Worm (Caenorhabditis elegans) whole organism, L4 larva: Measurements from ENCODE around the gene nfu-1.
A peak's percentile ranks its signal among the peaks of the same experiment; 100 is the strongest.

ENCODE experiments used
- F37D6.2 ChIP-seq: sonication (generic microtip); optimal IDR thresholded peaks from 2 replicates; lab custom pipeline; 2016; ENCODE audit warnings: mild to moderate bottlenecking, missing genetic modification characterization, missing compliant biosample characterization
- T26A8.4 ChIP-seq: fragments of 200-800 bp; sonication (Bioruptor generic); IDR thresholded peaks from 2 replicates; pipeline ENCODE4 v1.3.6; 2022; ENCODE audit warnings: missing genetic modification characterization, missing compliant biosample characterization
- aha-1 ChIP-seq: fragments of 150-350 bp; peaks from one replicate; lab custom pipeline; 2014; ENCODE audit warnings: missing biosample characterization, missing genetic modification characterization
- aly-2 ChIP-seq: sonication (generic microtip); optimal IDR thresholded peaks from 2 replicates; lab custom pipeline; 2018; ENCODE audit warnings: missing biosample characterization, missing genetic modification characterization
- ceh-32 ChIP-seq: sonication (generic microtip); optimal IDR thresholded peaks from 2 replicates; lab custom pipeline; 2016; ENCODE audit warnings: mild to moderate bottlenecking, missing genetic modification characterization, missing compliant biosample characterization; ENCODE audit not compliant: poor library complexity
- ceh-44 ChIP-seq: fragments of 200-800 bp; sonication (Bioruptor generic); IDR thresholded peaks from 2 replicates; pipeline ENCODE4 v1.3.6; 2022; ENCODE audit warnings: missing genetic modification reagents, missing genetic modification characterization, missing compliant biosample characterization
- ceh-62 ChIP-seq: sonication (generic microtip); optimal IDR thresholded peaks from 2 replicates; lab custom pipeline; 2017; ENCODE audit warnings: missing biosample characterization, missing genetic modification characterization
- ces-1 ChIP-seq: fragments of 150-350 bp; sonication (generic microtip); optimal IDR thresholded peaks from 4 replicates; lab custom pipeline; 2014; ENCODE audit warnings: missing biosample characterization, missing genetic modification reagents, missing genetic modification characterization
- ctbp-1 ChIP-seq: fragments of 200-800 bp; sonication (Bioruptor generic); IDR thresholded peaks from 2 replicates; pipeline ENCODE4 v1.3.6; 2022; ENCODE audit warnings: missing genetic modification reagents, missing genetic modification characterization, missing compliant biosample characterization
- daf-12 ChIP-seq: fragments of 150-350 bp; optimal IDR thresholded peaks from 2 replicates; lab custom pipeline; 2014; ENCODE audit warnings: missing biosample characterization, missing genetic modification reagents, missing genetic modification characterization
- dmd-6 ChIP-seq: fragments of 200-800 bp; sonication (Bioruptor generic); IDR thresholded peaks from 2 replicates; pipeline ENCODE4 v1.3.6; 2022; ENCODE audit warnings: missing genetic modification reagents, missing genetic modification characterization, missing compliant biosample characterization
- dpl-1 ChIP-seq: fragments of 150-350 bp; optimal IDR thresholded peaks from 2 replicates; lab custom pipeline; 2014; ENCODE audit warnings: missing biosample characterization, missing genetic modification reagents, missing genetic modification characterization
- fkh-10 ChIP-seq: fragments of 150-350 bp; optimal IDR thresholded peaks from 2 replicates; lab custom pipeline; 2014; ENCODE audit warnings: missing biosample characterization, missing genetic modification reagents, missing genetic modification characterization
- gei-8 ChIP-seq: fragments of 200-800 bp; sonication (Bioruptor generic); optimal IDR thresholded peaks from 2 replicates; lab custom pipeline; 2018; ENCODE audit warnings: mild to moderate bottlenecking, missing genetic modification characterization, missing compliant biosample characterization
- hif-1 ChIP-seq, 2 experiments: sonication (generic microtip); optimal IDR thresholded peaks; 2 replicates each; lab custom pipeline; 2016 to 2017; ENCODE audit warnings: missing compliant biosample characterization in 2 of 2, missing genetic modification characterization in 2 of 2, missing genetic modification reagents in 2 of 2, missing genotype in 2 of 2, mild to moderate bottlenecking in 1 of 2
- hlh-30 ChIP-seq: sonication (generic microtip); optimal IDR thresholded peaks from 2 replicates; lab custom pipeline; 2017; ENCODE audit warnings: antibody characterized with exemption, mild to moderate bottlenecking, missing genetic modification characterization, missing compliant biosample characterization; ENCODE audit not compliant: insufficient read depth
- hmg-1.1 ChIP-seq: fragments of 200-800 bp; sonication (Bioruptor generic); IDR thresholded peaks from 2 replicates; pipeline ENCODE4 v1.3.6; 2022; ENCODE audit warnings: missing genetic modification reagents, missing genetic modification characterization, missing compliant biosample characterization
- lim-7 ChIP-seq: fragments of 200-800 bp; sonication (Bioruptor generic); IDR thresholded peaks from 2 replicates; pipeline ENCODE4 v1.3.6; 2022; ENCODE audit warnings: missing genetic modification characterization, missing compliant biosample characterization
- lin-15B ChIP-seq: fragments of 150-350 bp; sonication (generic microtip); optimal IDR thresholded peaks from 3 replicates; lab custom pipeline; 2014; ENCODE audit warnings: missing biosample characterization, missing genetic modification characterization
- lin-38 ChIP-seq: fragments of 200-800 bp; sonication (Bioruptor generic); IDR thresholded peaks from 2 replicates; pipeline ENCODE4 v1.3.6; 2022; ENCODE audit warnings: missing genetic modification reagents, missing genetic modification characterization, missing compliant biosample characterization
- lsy-2 ChIP-seq, 2 experiments: fragments of 150-350 bp in 1 of 2; sonication (generic microtip) in 1 of 2; optimal IDR thresholded peaks; 2 replicates each; lab custom pipeline; 2014 to 2017; ENCODE audit warnings: missing biosample characterization in 2 of 2, missing genetic modification characterization in 2 of 2
- mep-1 ChIP-seq: fragments of 150-350 bp; sonication (generic microtip); optimal IDR thresholded peaks from 3 replicates; lab custom pipeline; 2014; ENCODE audit warnings: missing biosample characterization, missing genetic modification characterization
- mxl-2 ChIP-seq: fragments of 200-800 bp; sonication (Bioruptor generic); conservative IDR thresholded peaks from 2 replicates; pipeline ENCODE4 v1.3.6; 2022; ENCODE audit warnings: missing genetic modification reagents, missing genetic modification characterization, missing compliant biosample characterization
- mxl-3 ChIP-seq: fragments of 200-800 bp; sonication (Bioruptor generic); optimal IDR thresholded peaks from 2 replicates; lab custom pipeline; 2018; ENCODE audit warnings: mild to moderate bottlenecking, missing genetic modification characterization, missing compliant biosample characterization
- nhr-102 ChIP-seq: sonication (generic microtip); optimal IDR thresholded peaks from 2 replicates; lab custom pipeline; 2016; ENCODE audit warnings: mild to moderate bottlenecking, missing genetic modification characterization, moderate library complexity, missing compliant biosample characterization
- nhr-11 ChIP-seq: fragments of 150-350 bp; optimal IDR thresholded peaks from 2 replicates; lab custom pipeline; 2014; ENCODE audit warnings: missing biosample characterization, missing genetic modification characterization
- nhr-48 ChIP-seq: sonication (generic microtip); optimal IDR thresholded peaks from 2 replicates; lab custom pipeline; 2016; ENCODE audit warnings: mild to moderate bottlenecking, missing genetic modification characterization, missing compliant biosample characterization
- pha-4 ChIP-seq, 2 experiments: fragments of 150-350 bp in 1 of 2; fragments of 200-800 bp in 1 of 2; sonication (Bioruptor generic) in 1 of 2; IDR thresholded peaks in 1 of 2; optimal IDR thresholded peaks in 1 of 2; 2 replicates each; pipeline versions ENCODE4 v1.3.6 to Lab custom; 2014 to 2022; ENCODE audit warnings: missing genetic modification characterization in 2 of 2, missing genetic modification reagents in 2 of 2, missing biosample characterization in 1 of 2, missing compliant biosample characterization in 1 of 2
- rbr-2 ChIP-seq: sonication (generic microtip); optimal IDR thresholded peaks from 2 replicates; lab custom pipeline; 2016; ENCODE audit warnings: missing genotype, missing genetic modification characterization, missing compliant biosample characterization
- set-16 ChIP-seq: fragments of 200-800 bp; sonication (Bioruptor generic); IDR thresholded peaks from 2 replicates; pipeline ENCODE4 v1.3.6; 2022; ENCODE audit warnings: missing genetic modification reagents, missing genetic modification characterization, missing compliant biosample characterization
- skn-1 ChIP-seq: fragments of 150-350 bp; optimal IDR thresholded peaks from 2 replicates; lab custom pipeline; 2014; ENCODE audit warnings: missing biosample characterization, missing genetic modification characterization
- unc-62 ChIP-seq, 3 experiments: fragments of 150-350 bp in 1 of 3; sonication (generic microtip); optimal IDR thresholded peaks in 2 of 3; peaks in 1 of 3; 1 replicate in 1 of 3; 2 replicates in 2 of 3; lab custom pipeline; 2014 to 2017; ENCODE audit warnings: missing biosample characterization in 3 of 3, missing genetic modification characterization in 3 of 3, missing genetic modification reagents in 3 of 3, missing genotype in 1 of 3
- zag-1 ChIP-seq: fragments of 150-350 bp; optimal IDR thresholded peaks from 2 replicates; lab custom pipeline; 2014; ENCODE audit warnings: missing biosample characterization, missing genetic modification characterization

Gene nfu-1

ce11 chrIV:10396827-10397226, 9.6 kb downstream of the nfu-1 start:
- no peak for TF ChIP-seq nhr-102 (tag; lab: Kevin White, UChicago)
- peak; percentile 10 for TF ChIP-seq fkh-10 (GFP tag; lab: Kevin White, UChicago)
- no peak for TF ChIP-seq mxl-2 (GFP tag; lab: Robert Waterston, UW)
- TF ChIP-seq ces-1 (GFP tag; lab: Kevin White, UChicago) = peak; percentile 38
- TF ChIP-seq dpl-1 (GFP tag; lab: Kevin White, UChicago) = no peak

- TF ChIP-seq ctbp-1 (GFP tag; lab: Robert Waterston, UW) = 0 out of 2 replicates have a peak, but pooled peaks have one; percentile 22
- peak; percentile 95 for TF ChIP-seq aha-1 (tag; lab: Kevin White, UChicago)
- TF ChIP-seq skn-1 = no peak
- no peak for TF ChIP-seq ceh-62 (tag; lab: Kevin White, UChicago)
- peak; percentile 28 for TF ChIP-seq ces-1 (GFP tag; lab: Kevin White, UChicago)
- TF ChIP-seq hmg-1.1 = 0 out of 2 replicates have a peak, but pooled peaks have one; percentile 7
Measured at ce11 chrIV:10398244-10398643, 11.0 kb downstream of the nfu-1 start.

DNA sequence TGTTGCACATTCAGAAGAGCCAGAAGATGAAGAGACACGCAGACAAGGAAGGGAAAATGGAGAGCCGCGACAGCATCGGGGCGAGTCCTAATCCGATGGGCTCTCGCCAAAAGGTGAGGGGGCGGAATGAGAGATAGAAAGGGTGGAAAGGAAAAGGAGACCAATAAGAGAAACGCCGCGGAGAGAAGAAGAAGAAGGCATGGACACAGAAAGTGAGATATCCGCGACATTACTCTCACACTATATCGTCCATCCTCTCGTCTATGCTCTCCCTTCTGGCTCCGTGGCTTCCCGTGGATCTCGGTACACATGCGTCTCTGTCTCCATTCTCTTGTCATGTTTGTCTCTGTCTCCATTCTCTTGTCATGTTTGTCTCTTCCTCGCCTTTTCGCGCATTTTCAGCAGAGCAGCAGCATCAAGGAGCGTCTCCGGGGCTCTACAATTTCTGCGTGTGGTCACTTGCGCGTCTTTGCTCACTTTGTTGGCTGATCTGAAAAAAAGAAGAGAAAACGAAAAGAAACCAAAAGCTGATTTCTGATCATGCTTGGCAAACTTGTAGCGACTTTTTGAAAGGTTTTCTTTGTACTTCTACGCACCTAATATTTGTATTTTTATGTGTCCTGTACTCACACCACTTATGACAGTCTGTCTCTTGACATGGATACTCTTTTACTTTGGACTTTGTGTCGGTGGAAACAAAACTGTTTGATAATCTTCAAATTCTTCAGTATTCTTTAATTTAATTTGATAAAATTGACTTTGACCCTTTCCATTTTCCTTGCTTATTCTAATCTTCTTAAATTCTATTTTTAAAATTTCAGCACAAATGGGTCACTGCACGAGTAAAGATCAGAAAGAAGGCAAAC, 16.2 kb downstream of the nfu-1 start, which contains the start of gene gpa-7:
TSS of gene gpa-7 (plus strand) at position 816 of the 866 bp plus-strand sequence.
- TF ChIP-seq ctbp-1 (GFP tag; lab: Robert Waterston, UW) = peak; percentile 89
- peak; percentile 40 to 47 for TF ChIP-seq lsy-2 (tag; optimal IDR thresholded peaks at IDR 0.05; lab: Kevin White, UChicago)
- no peak for TF ChIP-seq pha-4 (GFP tag; IDR thresholded peaks at IDR 0.05; lab: Robert Waterston, UW)
- no peak for TF ChIP-seq pha-4 (tag; optimal IDR thresholded peaks at IDR 0.05; lab: Kevin White, UChicago)
- peak; percentile 57; the same call in 1 of the 2 replicates for TF ChIP-seq lim-7
- TF ChIP-seq aha-1 (tag; lab: Kevin White, UChicago) = peak; percentile 97
- TF ChIP-seq nhr-11 = peak; percentile 66
- TF ChIP-seq hmg-1.1 = peak; percentile 72
- peak; percentile 59 for TF ChIP-seq mep-1
- peak in 1 of 2 experiments; percentile 99 for TF ChIP-seq unc-62 (GFP tag; optimal IDR thresholded peaks at IDR 0.05 in 1 of 2; lab: Kevin White, UChicago)
- no peak for TF ChIP-seq unc-62 (tag; optimal IDR thresholded peaks at IDR 0.05; lab: Kevin White, UChicago)
- no peak for TF ChIP-seq mxl-2 (GFP tag; lab: Robert Waterston, UW)
- TF ChIP-seq ceh-32 (tag; lab: Kevin White, UChicago) = peak; percentile 45
- TF ChIP-seq lin-15B (tag; lab: Kevin White, UChicago) = no peak
- TF ChIP-seq rbr-2 (tag; lab: Kevin White, UChicago) = peak; percentile 88
- peak; percentile 81 for TF ChIP-seq fkh-10 (GFP tag; lab: Kevin White, UChicago)
- peak; percentile 65 for TF ChIP-seq gei-8 (GFP tag; lab: Kevin White, UChicago)
- peak; percentile 33 for TF ChIP-seq nhr-48 (tag; lab: Kevin White, UChicago)
- no peak for TF ChIP-seq aly-2 (tag; lab: Kevin White, UChicago)
- no peak for TF ChIP-seq lin-38
- TF ChIP-seq set-16 (GFP tag; lab: Robert Waterston, UW) = peak; percentile 72
- TF ChIP-seq T26A8.4 (GFP tag; lab: Robert Waterston, UW) = 0 out of 2 replicates have a peak, but pooled peaks have one; percentile 61
- TF ChIP-seq ceh-44 (GFP tag; lab: Robert Waterston, UW) = no peak
- TF ChIP-seq hif-1 (tag; optimal IDR thresholded peaks at IDR 0.05; lab: Kevin White, UChicago) = peak in 1 of 2 experiments; percentile 53
- peak; percentile 25 for TF ChIP-seq mxl-3 (GFP tag; lab: Kevin White, UChicago)
- TF ChIP-seq F37D6.2 (tag; lab: Kevin White, UChicago) = peak; percentile 64
- peak; percentile 48 for TF ChIP-seq hlh-30 (tag; lab: Kevin White, UChicago)
- TF ChIP-seq daf-12 (tag; lab: Kevin White, UChicago) = no peak
- peak; percentile 24; the same call in 1 of the 2 replicates for TF ChIP-seq dmd-6
- no peak for TF ChIP-seq zag-1 (tag; lab: Kevin White, UChicago)
